Worm (Caenorhabditis elegans) whole organism, L4 larva: ENCODE measurements around the gene rpap-3.

ENCODE experiments used
- D1046.2 ChIP-seq: fragments of 200-800 bp; sonication (Bioruptor generic); IDR thresholded peaks from 2 replicates; pipeline ENCODE4 v1.3.6; 2022; ENCODE audit warnings: missing genetic modification characterization, missing compliant biosample characterization
- Y5F2A.4 ChIP-seq: fragments of 200-800 bp; sonication (Bioruptor generic); optimal IDR thresholded peaks from 2 replicates; lab custom pipeline; 2018; ENCODE audit warnings: mild to moderate bottlenecking, missing genetic modification characterization, missing compliant biosample characterization
- aly-2 ChIP-seq: sonication (generic microtip); optimal IDR thresholded peaks from 2 replicates; lab custom pipeline; 2018; ENCODE audit warnings: missing biosample characterization, missing genetic modification characterization
- ama-1 ChIP-seq: fragments of 150-350 bp; optimal IDR thresholded peaks from 2 replicates; lab custom pipeline; 2014; ENCODE audit warnings: inconsistent platforms, mixed read lengths
- ceh-62 ChIP-seq: sonication (generic microtip); optimal IDR thresholded peaks from 2 replicates; lab custom pipeline; 2017; ENCODE audit warnings: missing biosample characterization, missing genetic modification characterization
- jun-1 ChIP-seq: fragments of 150-350 bp; optimal IDR thresholded peaks from 2 replicates; lab custom pipeline; 2014; ENCODE audit warnings: missing biosample characterization, missing genetic modification reagents, missing genetic modification characterization
- lin-13 ChIP-seq: fragments of 150-350 bp; optimal IDR thresholded peaks from 2 replicates; lab custom pipeline; 2014; ENCODE audit warnings: missing biosample characterization, missing genetic modification reagents, missing genetic modification characterization
- lir-3 ChIP-seq: sonication (generic microtip); optimal IDR thresholded peaks from 2 replicates; lab custom pipeline; 2016; ENCODE audit warnings: mild to moderate bottlenecking, missing genetic modification characterization, missing compliant biosample characterization
- nhr-41 ChIP-seq: fragments of 200-800 bp; sonication (Bioruptor generic); IDR thresholded peaks from 2 replicates; pipeline ENCODE4 v1.3.6; 2022; ENCODE audit warnings: missing genetic modification reagents, missing genetic modification characterization, missing compliant biosample characterization

DNA sequence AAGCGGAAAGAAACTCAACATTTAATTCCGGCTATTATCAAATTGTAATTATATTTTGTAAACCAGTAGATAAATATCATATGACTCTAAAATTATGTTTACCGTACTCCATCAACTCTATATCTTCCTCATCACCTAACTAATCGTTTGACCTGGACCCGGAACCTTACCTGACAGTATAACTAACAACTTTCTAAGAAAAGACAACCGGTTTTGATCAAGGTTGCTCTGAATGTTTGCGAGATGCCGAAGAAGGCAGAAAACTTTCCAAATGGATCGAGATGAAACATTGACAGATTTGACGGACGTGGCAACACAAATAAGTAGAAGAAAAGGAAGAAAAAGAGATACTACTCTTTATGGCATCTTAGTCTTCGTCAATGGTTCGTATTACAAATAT lies 45.9 kb upstream of the rpap-3 start:
- TF ChIP-seq ama-1 (lab: Kevin White, UChicago): no peak
- TF ChIP-seq lin-13: no peak
- TF ChIP-seq nhr-41 (GFP tag; lab: Robert Waterston, UW): no peak
- no peak for TF ChIP-seq jun-1
- TF ChIP-seq D1046.2 (GFP tag; lab: Robert Waterston, UW): no peak
- TF ChIP-seq Y5F2A.4 (GFP tag; lab: Kevin White, UChicago): no peak
- no peak for TF ChIP-seq aly-2
- no peak for TF ChIP-seq lir-3 (tag; lab: Kevin White, UChicago)
- TF ChIP-seq ceh-62 (tag; lab: Kevin White, UChicago): no peak
